Worm (Caenorhabditis elegans): ENCODE results near the gene F42F12.4.

F42F12.4 gene

ce11 chrX:12362951-12363486 lies 10.3 kb upstream of the F42F12.4 start:
- TF ChIP-seq flt-1 (GFP tag; IDR thresholded peaks at IDR 0.05) (no peak), T22C8.4 (GFP tag; IDR thresholded peaks at IDR 0.05) (peak; percentile 91), tab-1 (GFP tag; IDR thresholded peaks at IDR 0.05) (no peak), klf-2 (GFP tag; conservative IDR thresholded peaks at IDR 0.05) (peak; percentile 44; the same call in 1 of the 2 replicates), ref-1 (GFP tag; conservative IDR thresholded peaks at IDR 0.05) (no peak), cog-1 (tag; optimal IDR thresholded peaks at IDR 0.05) (peak; percentile 87), med-1 (GFP tag; optimal IDR thresholded peaks at IDR 0.05; ENCODE audit: insufficient read depth) (peak; percentile 12), ztf-23 (GFP tag; IDR thresholded peaks at IDR 0.05) (0 out of 2 replicates have a peak, but pooled peaks have one; percentile 35)

ce11 chrX:12360444-12360843 lies 7.7 kb upstream of the F42F12.4 start, which contains the start of the genes nspc-15 and F19H6.6:
TSS of gene nspc-15 (plus strand) at chrX:12360744.
TSS of gene F19H6.6 (plus strand) at chrX:12360827.
- no peak for TF ChIP-seq T22C8.4 (GFP tag; IDR thresholded peaks at IDR 0.05)
- TF ChIP-seq cog-1 (tag; optimal IDR thresholded peaks at IDR 0.05) = no peak
- TF ChIP-seq tab-1 (GFP tag; IDR thresholded peaks at IDR 0.05) = no peak
- TF ChIP-seq ztf-23 (GFP tag; IDR thresholded peaks at IDR 0.05) = no peak
- no peak for TF ChIP-seq ref-1 (GFP tag; conservative IDR thresholded peaks at IDR 0.05)
- TF ChIP-seq klf-2 (GFP tag; conservative IDR thresholded peaks at IDR 0.05) = no peak
- no peak for TF ChIP-seq med-1 (GFP tag; optimal IDR thresholded peaks at IDR 0.05; ENCODE audit: insufficient read depth)

ce11 chrX:12358957-12359356 lies 6.2 kb upstream of the F42F12.4 start, which contains the start of gene nspc-14:
TSS of gene nspc-14 (minus strand) at chrX:12359057.
- no peak for TF ChIP-seq tab-1 (GFP tag; IDR thresholded peaks at IDR 0.05)
- TF ChIP-seq cog-1 (tag; optimal IDR thresholded peaks at IDR 0.05) = no peak
- no peak for TF ChIP-seq T22C8.4 (GFP tag; IDR thresholded peaks at IDR 0.05)
- no peak for TF ChIP-seq ztf-29 (GFP tag; IDR thresholded peaks at IDR 0.05)
- no peak for TF ChIP-seq ztf-23 (GFP tag; IDR thresholded peaks at IDR 0.05)
- no peak for TF ChIP-seq klf-2 (GFP tag; conservative IDR thresholded peaks at IDR 0.05)
- no peak for TF ChIP-seq ref-1 (GFP tag; conservative IDR thresholded peaks at IDR 0.05)
- no peak for TF ChIP-seq med-1 (GFP tag; optimal IDR thresholded peaks at IDR 0.05; ENCODE audit: insufficient read depth)
- no peak for TF ChIP-seq flt-1 (GFP tag; IDR thresholded peaks at IDR 0.05)

- TF ChIP-seq cog-1 (tag; optimal IDR thresholded peaks at IDR 0.05) = no peak
- TF ChIP-seq ztf-23 (GFP tag; IDR thresholded peaks at IDR 0.05) = no peak
- TF ChIP-seq tab-1 (GFP tag; IDR thresholded peaks at IDR 0.05) = no peak
- no peak for TF ChIP-seq ztf-29 (GFP tag; IDR thresholded peaks at IDR 0.05)
- TF ChIP-seq klf-2 (GFP tag; conservative IDR thresholded peaks at IDR 0.05) = no peak
- TF ChIP-seq T22C8.4 (GFP tag; IDR thresholded peaks at IDR 0.05) = no peak
- TF ChIP-seq flt-1 (GFP tag; IDR thresholded peaks at IDR 0.05) = no peak
- TF ChIP-seq ref-1 (GFP tag; conservative IDR thresholded peaks at IDR 0.05) = no peak
- TF ChIP-seq med-1 (GFP tag; optimal IDR thresholded peaks at IDR 0.05; ENCODE audit: insufficient read depth) = no peak
Measured at ce11 chrX:12357127-12357526, 4.4 kb upstream of the F42F12.4 start, which contains the start of gene nspc-13. TSS of gene nspc-13 (plus strand) at chrX:12357427.

ce11 chrX:12356581-12356980 lies 3.8 kb upstream of the F42F12.4 start, which contains the start of gene nspc-12:
TSS of gene nspc-12 (minus strand) at chrX:12356681.
- TF ChIP-seq klf-2 (GFP tag; conservative IDR thresholded peaks at IDR 0.05) (no peak), ref-1 (GFP tag; conservative IDR thresholded peaks at IDR 0.05) (no peak), med-1 (GFP tag; optimal IDR thresholded peaks at IDR 0.05; ENCODE audit: insufficient read depth) (no peak), ztf-23 (GFP tag; IDR thresholded peaks at IDR 0.05) (no peak)

ce11 chrX:12350207-12350606 lies 2.5 kb downstream of the F42F12.4 start, which contains the start of gene F42F12.3:
TSS of gene F42F12.3 (plus strand) at chrX:12350578.
- no peak for TF ChIP-seq klf-2 (GFP tag; conservative IDR thresholded peaks at IDR 0.05)
- no peak for TF ChIP-seq T22C8.4 (GFP tag; IDR thresholded peaks at IDR 0.05)
- no peak for TF ChIP-seq ztf-29 (GFP tag; IDR thresholded peaks at IDR 0.05)
- TF ChIP-seq tab-1 (GFP tag; IDR thresholded peaks at IDR 0.05) = no peak
- no peak for TF ChIP-seq flt-1 (GFP tag; IDR thresholded peaks at IDR 0.05)
- no peak for TF ChIP-seq cog-1 (tag; optimal IDR thresholded peaks at IDR 0.05)
- TF ChIP-seq ref-1 (GFP tag; conservative IDR thresholded peaks at IDR 0.05) = no peak
- no peak for TF ChIP-seq ztf-23 (GFP tag; IDR thresholded peaks at IDR 0.05)
- TF ChIP-seq med-1 (GFP tag; optimal IDR thresholded peaks at IDR 0.05; ENCODE audit: insufficient read depth) = no peak

ce11 chrX:12348329-12348728 lies 4.4 kb downstream of the F42F12.4 start, which contains the start of gene F42F12.14:
TSS of gene F42F12.14 (plus strand) at chrX:12348629.
- TF ChIP-seq klf-2 (GFP tag; conservative IDR thresholded peaks at IDR 0.05) (no peak), med-1 (GFP tag; optimal IDR thresholded peaks at IDR 0.05; ENCODE audit: insufficient read depth) (no peak), flt-1 (GFP tag; IDR thresholded peaks at IDR 0.05) (no peak)

ce11 chrX:12347822-12348221 lies 4.9 kb downstream of the F42F12.4 start:
- TF ChIP-seq ztf-23 (GFP tag; IDR thresholded peaks at IDR 0.05) (0 out of 2 replicates have a peak, but pooled peaks have one; percentile 7), flt-1 (GFP tag; IDR thresholded peaks at IDR 0.05) (no peak), T22C8.4 (GFP tag; IDR thresholded peaks at IDR 0.05) (0 out of 2 replicates have a peak, but pooled peaks have one; percentile 19), cog-1 (tag; optimal IDR thresholded peaks at IDR 0.05) (no peak), klf-2 (GFP tag; conservative IDR thresholded peaks at IDR 0.05) (no peak; the same call in 1 of the 2 replicates), tab-1 (GFP tag; IDR thresholded peaks at IDR 0.05) (peak; percentile 73; the same call in 1 of the 2 replicates), med-1 (GFP tag; optimal IDR thresholded peaks at IDR 0.05; ENCODE audit: insufficient read depth) (no peak), ref-1 (GFP tag; conservative IDR thresholded peaks at IDR 0.05) (0 out of 2 replicates have a peak, but pooled peaks have one; percentile 21), ztf-29 (GFP tag; IDR thresholded peaks at IDR 0.05) (0 out of 2 replicates have a peak, but pooled peaks have one; percentile 31)

ce11 chrX:12346729-12347128 lies 6.0 kb downstream of the F42F12.4 start, which contains the start of gene F42F12.11:
TSS of gene F42F12.11 (plus strand) at chrX:12347029.
- TF ChIP-seq ztf-29 (GFP tag; IDR thresholded peaks at IDR 0.05) (no peak), klf-2 (GFP tag; conservative IDR thresholded peaks at IDR 0.05) (no peak)

- TF ChIP-seq cog-1 (tag; optimal IDR thresholded peaks at IDR 0.05) (no peak), ztf-23 (GFP tag; IDR thresholded peaks at IDR 0.05) (no peak), ztf-29 (GFP tag; IDR thresholded peaks at IDR 0.05) (no peak), ref-1 (GFP tag; conservative IDR thresholded peaks at IDR 0.05) (no peak), med-1 (GFP tag; optimal IDR thresholded peaks at IDR 0.05; ENCODE audit: insufficient read depth) (no peak), T22C8.4 (GFP tag; IDR thresholded peaks at IDR 0.05) (no peak), klf-2 (GFP tag; conservative IDR thresholded peaks at IDR 0.05) (no peak), flt-1 (GFP tag; IDR thresholded peaks at IDR 0.05) (no peak), tab-1 (GFP tag; IDR thresholded peaks at IDR 0.05) (no peak)
Measured at ce11 chrX:12343279-12343678, 9.5 kb downstream of the F42F12.4 start, which contains the start of the genes nspc-9 and nspc-10. TSS of gene nspc-9 (minus strand) at chrX:12343379. TSS of gene nspc-10 (plus strand) at chrX:12343609.

Data from whole organism, midembryonic.